Fruit fly (Drosophila melanogaster) whole organism, pupa: ENCODE data around the gene Wdfy2.

Source experiments
- CG10348 ChIP-seq: fragments of 200-800 bp; sonication (Bioruptor generic); IDR thresholded peaks from 2 replicates; pipeline ENCODE4 v1.3.6; 2022; ENCODE audit warnings: missing biosample characterization, missing genetic modification characterization
- CG13204 ChIP-seq: fragments of 200-800 bp; sonication (Bioruptor generic); optimal IDR thresholded peaks from 2 replicates; lab custom pipeline; 2018; ENCODE audit warnings: missing biosample characterization, mild to moderate bottlenecking, missing genetic modification characterization, moderate library complexity
- CG14655 ChIP-seq: fragments of 200-800 bp; sonication (Bioruptor generic); optimal IDR thresholded peaks from 3 replicates; lab custom pipeline; 2017; ENCODE audit warnings: mild to moderate bottlenecking, missing biosample characterization, missing genetic modification reagents, missing genetic modification characterization
- CG8159 ChIP-seq: fragments of 200-800 bp; sonication (Bioruptor generic); optimal IDR thresholded peaks from 3 replicates; lab custom pipeline; 2018; ENCODE audit warnings: missing biosample characterization, mild to moderate bottlenecking, missing genetic modification characterization, moderate library complexity
- CG8301 ChIP-seq: fragments of 200-800 bp; sonication (Bioruptor generic); optimal IDR thresholded peaks from 2 replicates; lab custom pipeline; 2018; ENCODE audit warnings: missing biosample characterization, mild to moderate bottlenecking, missing genetic modification characterization
- Ets98B ChIP-seq: fragments of 200-800 bp; sonication (Bioruptor generic); IDR thresholded peaks from 2 replicates; pipeline ENCODE4 v1.3.6; 2022; ENCODE audit warnings: missing biosample characterization, missing genetic modification characterization
- Pif1B ChIP-seq: fragments of 200-800 bp; sonication (Bioruptor generic); optimal IDR thresholded peaks from 3 replicates; lab custom pipeline; 2016; ENCODE audit warnings: missing biosample characterization, missing genetic modification characterization
- Snoo ChIP-seq: fragments of 200-800 bp; sonication (Bioruptor generic); optimal IDR thresholded peaks from 3 replicates; lab custom pipeline; 2017; ENCODE audit warnings: missing biosample characterization, mild to moderate bottlenecking, missing genetic modification characterization, inconsistent platforms
- rn ChIP-seq: fragments of 200-800 bp; sonication (Bioruptor generic); IDR thresholded peaks from 2 replicates; pipeline ENCODE4 v1.3.6; 2022; ENCODE audit warnings: missing biosample characterization, missing genetic modification characterization

DNA sequence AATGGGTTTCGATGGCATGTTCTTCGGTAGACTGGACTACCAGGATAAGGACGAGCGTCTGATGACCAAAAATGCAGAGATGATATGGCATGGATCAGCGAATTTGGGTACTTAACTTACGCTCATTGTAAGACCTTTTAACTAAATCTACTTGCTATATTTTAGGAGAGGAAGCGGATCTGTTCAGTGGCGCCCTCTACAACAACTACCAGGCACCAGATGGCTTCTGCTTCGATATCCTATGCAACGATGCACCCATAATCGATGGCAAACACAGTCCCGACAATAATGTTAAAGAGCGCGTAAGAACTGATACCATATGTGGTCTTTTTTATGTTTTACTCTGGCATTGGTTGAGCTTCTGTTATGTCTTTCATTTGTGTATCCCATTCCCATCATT lies 35.9 kb downstream of the Wdfy2 start:
- TF ChIP-seq CG8301 (tag; lab: Kevin White, UChicago) (no peak), Pif1B (no peak), CG8159 (no peak), CG14655 (GFP tag; lab: Kevin White, UChicago) (no peak), Snoo (tag; lab: Kevin White, UChicago) (no peak), CG10348 (GFP tag; lab: Robert Waterston, UW) (no peak), CG13204 (GFP tag; lab: Kevin White, UChicago) (no peak), rn (GFP tag; lab: Robert Waterston, UW) (no peak), Ets98B (GFP tag; lab: Robert Waterston, UW) (no peak)
